Fruit fly (Drosophila melanogaster) whole organism: ENCODE results near the gene sun.
A peak's percentile ranks its signal among the peaks of the same experiment; 100 is the strongest.

ENCODE experiments used
- CG8478 ChIP-seq: fragments of >200 bp; optimal IDR thresholded peaks from 2 replicates; lab custom pipeline; 2018; ENCODE audit warnings: inconsistent platforms
- Dll ChIP-seq: fragments of >200 bp; optimal IDR thresholded peaks from 2 replicates; lab custom pipeline; 2017
- EcR ChIP-seq, 2 experiments: fragments of >200 bp; optimal IDR thresholded peaks; 2 replicates each; lab custom pipeline; 2017; ENCODE audit warnings: missing biosample characterization in 2 of 2, missing genetic modification characterization in 2 of 2, missing genetic modification reagents in 2 of 2
- pan ChIP-seq: fragments of >200 bp; optimal IDR thresholded peaks from 2 replicates; lab custom pipeline; 2017
- psq ChIP-seq: fragments of >200 bp; optimal IDR thresholded peaks from 2 replicates; lab custom pipeline; 2017
- usp ChIP-seq: fragments of >200 bp; optimal IDR thresholded peaks from 2 replicates; lab custom pipeline; 2017; ENCODE audit warnings: missing biosample characterization, missing genetic modification characterization, mixed read lengths

The sun gene

dm6 chrX:15844139-15844538 lies 4.9 kb downstream of the sun start, which contains the start of the genes ArgRS and CG8578:
Gene ArgRS (minus strand): TSS chrX:15844145.
Gene CG8578 (plus strand): TSS chrX:15844476.
- TF ChIP-seq usp (no peak), EcR (GFP tag; optimal IDR thresholded peaks at IDR 0.05; lab: Kevin White, UChicago) (no peak), Dll (no peak), pan (lab: Kevin White, UChicago) (no peak), CG8478 (no peak), psq (lab: Kevin White, UChicago) (no peak)

dm6 chrX:15841346-15841745 lies 7.7 kb downstream of the sun start:
- no peak for TF ChIP-seq psq (lab: Kevin White, UChicago)
- TF ChIP-seq pan (lab: Kevin White, UChicago) = no peak
- no peak for TF ChIP-seq EcR (GFP tag; optimal IDR thresholded peaks at IDR 0.05; lab: Kevin White, UChicago)
- TF ChIP-seq CG8478 = no peak
- TF ChIP-seq usp = no peak

- TF ChIP-seq Dll (no peak), usp (no peak), pan (lab: Kevin White, UChicago) (no peak), psq (lab: Kevin White, UChicago) (no peak), CG8478 (no peak), EcR (GFP tag; optimal IDR thresholded peaks at IDR 0.05; lab: Kevin White, UChicago) (no peak)
These were observed 9.1 kb downstream of the sun start for dm6 chrX:15840003-15840402.

dm6 chrX:15837530-15837929 lies 11.5 kb downstream of the sun start, which contains the start of gene CG8565:
Gene CG8565 (plus strand): TSS chrX:15837830.
- TF ChIP-seq EcR (GFP tag; optimal IDR thresholded peaks at IDR 0.05; lab: Kevin White, UChicago) (no peak), psq (lab: Kevin White, UChicago) (no peak), Dll (no peak), usp (no peak), pan (lab: Kevin White, UChicago) (no peak), CG8478 (no peak)

dm6 chrX:15835393-15835792 lies 13.7 kb downstream of the sun start, which contains the start of gene Chc:
Gene Chc (minus strand): TSS chrX:15835490.
- TF ChIP-seq CG8478 = no peak
- TF ChIP-seq Dll = no peak
- no peak for TF ChIP-seq usp
- TF ChIP-seq EcR (GFP tag; optimal IDR thresholded peaks at IDR 0.05; lab: Kevin White, UChicago) = no peak
- no peak for TF ChIP-seq psq (lab: Kevin White, UChicago)
- TF ChIP-seq pan (lab: Kevin White, UChicago) = no peak

dm6 chrX:15834594-15835236 lies 14.3 kb downstream of the sun start:
- TF ChIP-seq Dll = no peak
- TF ChIP-seq usp = no peak
- no peak for TF ChIP-seq CG8478
- no peak for TF ChIP-seq psq (lab: Kevin White, UChicago)

dm6 chrX:15833957-15834356 lies 15.1 kb downstream of the sun start:
- no peak for TF ChIP-seq psq (lab: Kevin White, UChicago)
- no peak for TF ChIP-seq pan (lab: Kevin White, UChicago)
- no peak for TF ChIP-seq CG8478

- TF ChIP-seq EcR (GFP tag; optimal IDR thresholded peaks at IDR 0.05; lab: Kevin White, UChicago) = no peak
- no peak for TF ChIP-seq pan (lab: Kevin White, UChicago)
- TF ChIP-seq psq (lab: Kevin White, UChicago) = no peak
- TF ChIP-seq Dll = no peak
- TF ChIP-seq usp = no peak
- no peak for TF ChIP-seq CG8478
These were observed 26.7 kb downstream of the sun start for dm6 chrX:15822363-15822762.

- TF ChIP-seq CG8478 (no peak), EcR (GFP tag; optimal IDR thresholded peaks at IDR 0.05; lab: Kevin White, UChicago) (no peak), pan (lab: Kevin White, UChicago) (peak; percentile 67)
These were observed 30.4 kb downstream of the sun start for dm6 chrX:15818608-15819184.

- TF ChIP-seq Dll (no peak), pan (lab: Kevin White, UChicago) (no peak), EcR (GFP tag; optimal IDR thresholded peaks at IDR 0.05; lab: Kevin White, UChicago) (no peak), usp (no peak), psq (lab: Kevin White, UChicago) (no peak), CG8478 (no peak)
These were observed 31.2 kb downstream of the sun start for dm6 chrX:15817823-15818222.

dm6 chrX:15816905-15817304 lies 32.2 kb downstream of the sun start:
- TF ChIP-seq Dll (no peak), pan (lab: Kevin White, UChicago) (no peak), usp (no peak)

- TF ChIP-seq pan (lab: Kevin White, UChicago) = no peak
- no peak for TF ChIP-seq CG8478
- no peak for TF ChIP-seq Dll
- no peak for TF ChIP-seq EcR (GFP tag; optimal IDR thresholded peaks at IDR 0.05; lab: Kevin White, UChicago)
- no peak for TF ChIP-seq psq (lab: Kevin White, UChicago)
- TF ChIP-seq usp = no peak
These were observed 32.9 kb downstream of the sun start for dm6 chrX:15816127-15816526.

- TF ChIP-seq usp (no peak), psq (lab: Kevin White, UChicago) (no peak), pan (lab: Kevin White, UChicago) (no peak), Dll (no peak), CG8478 (no peak), EcR (GFP tag; optimal IDR thresholded peaks at IDR 0.05; lab: Kevin White, UChicago) (no peak)
These were observed 34.6 kb downstream of the sun start for dm6 chrX:15814485-15814884.
